Worm (Caenorhabditis elegans): ENCODE data around the gene crm-1.

DNA sequence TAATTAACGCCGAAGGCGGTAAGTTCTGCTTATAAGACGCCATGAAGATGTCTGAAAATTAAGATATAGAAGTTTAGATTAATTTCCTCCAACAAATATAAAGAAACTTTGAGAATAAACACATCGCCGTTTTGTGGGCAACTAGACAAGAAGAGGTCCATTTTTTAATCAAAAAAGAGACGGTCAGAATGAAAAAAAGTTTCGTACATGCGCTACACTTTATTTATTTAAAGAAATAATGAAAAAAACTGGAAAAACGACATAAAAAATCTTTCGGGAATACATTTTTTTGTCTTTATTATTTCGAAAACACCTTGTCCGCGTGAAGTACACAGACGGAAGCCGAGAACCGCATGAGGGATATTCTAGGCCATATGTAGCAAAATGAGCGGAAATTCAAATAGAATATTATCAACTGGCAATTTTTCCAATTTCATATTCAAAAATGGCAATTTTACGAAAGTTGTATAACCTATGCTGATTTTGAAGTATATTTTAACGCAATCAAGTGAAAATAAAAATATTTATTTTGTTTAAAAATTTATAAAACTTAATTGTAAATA, 23.9 kb upstream of the crm-1 start, which contains the start of gene sluh-7:
- TF ChIP-seq ceh-28 (tag; optimal IDR thresholded peaks at IDR 0.05) (peak; percentile 5), jun-1 (tag; optimal IDR thresholded peaks at IDR 0.05) (no peak), pha-4 (tag; optimal IDR thresholded peaks at IDR 0.05) (peak; percentile 92)

All from whole organism, L3 larva.